Worm (Caenorhabditis elegans): ENCODE results near the gene srx-50.

srx-50 gene

ce11 chrIV:7023858-7024257, 33.9 kb upstream of the srx-50 start, which contains the start of gene adah-1 (continued):
- peak; percentile 59 for TF ChIP-seq lin-14 (GFP tag; optimal IDR thresholded peaks at IDR 0.05)
- TF ChIP-seq egl-27 (tag; optimal IDR thresholded peaks at IDR 0.05), result no peak
- TF ChIP-seq hpl-2 (GFP tag; optimal IDR thresholded peaks at IDR 0.05), result no peak
- TF ChIP-seq snu-23 (GFP tag; optimal IDR thresholded peaks at IDR 0.05), result peak; percentile 45
- no peak for TF ChIP-seq vab-15 (tag; optimal IDR thresholded peaks at IDR 0.05)
- TF ChIP-seq ceh-82 (tag; optimal IDR thresholded peaks at IDR 0.05), result no peak

- TF ChIP-seq lin-35 (GFP tag; optimal IDR thresholded peaks at IDR 0.05) (no peak), unc-86 (tag; optimal IDR thresholded peaks at IDR 0.05) (no peak), hlh-4 (tag; optimal IDR thresholded peaks at IDR 0.05) (no peak), nhr-28 (tag; optimal IDR thresholded peaks at IDR 0.05) (no peak), ztf-11 (tag; optimal IDR thresholded peaks at IDR 0.05) (no peak), ama-1 (optimal IDR thresholded peaks at IDR 0.05) (no peak)
These were observed 32.9 kb upstream of the srx-50 start for ce11 chrIV:7024829-7025228.

DNA sequence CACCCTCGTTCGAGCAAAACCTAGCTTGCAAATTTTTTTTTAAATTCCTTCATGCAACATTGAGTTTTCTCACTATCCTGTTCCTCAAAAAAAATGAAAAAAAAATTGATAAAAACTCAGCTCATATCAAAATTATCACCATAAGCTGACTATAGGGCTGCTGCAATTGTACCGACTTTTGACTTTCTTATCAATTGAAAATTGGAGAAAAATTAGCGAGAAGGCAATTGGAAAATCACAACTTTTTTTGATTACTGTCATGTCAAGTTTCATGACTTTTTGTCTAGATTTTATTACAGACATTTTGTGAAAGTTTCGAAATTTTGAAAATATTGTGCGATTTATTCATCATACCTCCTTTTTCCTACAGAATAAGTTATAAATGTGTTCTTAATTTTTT, 31.9 kb upstream of the srx-50 start:
- TF ChIP-seq elt-2 (tag; optimal IDR thresholded peaks at IDR 0.05) (peak; percentile 77), lir-3 (tag; optimal IDR thresholded peaks at IDR 0.05; ENCODE audit: poor library complexity) (no peak), efl-1 (optimal IDR thresholded peaks at IDR 0.05) (no peak), efl-1 (GFP tag; optimal IDR thresholded peaks at IDR 0.05 in 1 of 2) (peak in 1 of 2 experiments; percentile 71), lin-35 (GFP tag; optimal IDR thresholded peaks at IDR 0.05) (peak in 1 of 2 experiments; percentile 37), tbx-2 (tag; optimal IDR thresholded peaks at IDR 0.05) (no peak)

ce11 chrIV:7031019-7031418, 26.8 kb upstream of the srx-50 start:
- TF ChIP-seq efl-1 (optimal IDR thresholded peaks at IDR 0.05) (peak in 1 of 2 experiments; percentile 22), efl-1 (GFP tag; optimal IDR thresholded peaks at IDR 0.05 in 1 of 2) (peak in 1 of 2 experiments; percentile 79), lsy-2 (tag; optimal IDR thresholded peaks at IDR 0.05) (no peak)

- no peak for TF ChIP-seq mdl-1 (tag; optimal IDR thresholded peaks at IDR 0.05)
- TF ChIP-seq C16A3.4 (tag; optimal IDR thresholded peaks at IDR 0.05), result no peak
- TF ChIP-seq Y116A8C.19 (tag; optimal IDR thresholded peaks at IDR 0.05; ENCODE audit: borderline replicate concordance), result no peak
- TF ChIP-seq pag-3 (tag; optimal IDR thresholded peaks at IDR 0.05; ENCODE audit: borderline replicate concordance, insufficient read depth), result no peak
- no peak for TF ChIP-seq nhr-85 (tag)
- no peak for TF ChIP-seq tbx-2 (tag; optimal IDR thresholded peaks at IDR 0.05)
These were observed 25.3 kb upstream of the srx-50 start, which contains the start of gene C06G3.8 for ce11 chrIV:7032459-7032858. Gene C06G3.8, minus strand, starts transcription at chrIV:7032559.

DNA sequence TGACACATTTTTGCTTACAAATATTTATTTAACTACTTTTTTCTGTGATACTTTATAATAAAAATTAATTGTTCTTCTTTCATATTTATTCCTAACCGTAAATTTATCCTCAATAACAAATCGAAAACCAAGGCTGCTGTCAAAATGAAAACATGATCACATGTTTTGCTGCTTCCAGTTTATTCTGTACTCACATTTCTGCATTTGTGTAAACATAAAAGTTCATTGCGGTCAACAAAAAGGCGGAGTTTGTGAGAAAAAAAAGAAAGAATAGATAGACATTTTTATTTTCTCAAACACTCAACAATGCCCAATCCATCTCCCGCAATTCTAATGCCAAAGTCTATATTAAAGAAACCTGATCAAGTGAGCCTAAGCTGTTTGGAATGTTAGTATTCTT, 22.0 kb upstream of the srx-50 start, which contains the start of gene C06G3.3:
Gene C06G3.3 (plus strand): TSS at position 301 of the 400 bp plus-strand sequence.
- TF ChIP-seq blmp-1 (tag; optimal IDR thresholded peaks at IDR 0.05) (peak; percentile 6), egl-27 (tag; optimal IDR thresholded peaks at IDR 0.05) (no peak)

- TF ChIP-seq ets-5 (GFP tag; IDR thresholded peaks at IDR 0.05) (no peak), skn-1 (tag; optimal IDR thresholded peaks at IDR 0.05) (no peak), fos-1 (tag; optimal IDR thresholded peaks at IDR 0.05) (no peak), unc-30 (tag; optimal IDR thresholded peaks at IDR 0.05) (no peak), grh-1 (GFP tag; IDR thresholded peaks at IDR 0.05) (no peak), efl-1 (optimal IDR thresholded peaks at IDR 0.05) (no peak), efl-1 (GFP tag; optimal IDR thresholded peaks at IDR 0.05 in 1 of 2) (peak in 1 of 2 experiments; percentile 50), sox-4 (tag; optimal IDR thresholded peaks at IDR 0.05) (no peak), rnt-1 (tag; optimal IDR thresholded peaks at IDR 0.05) (no peak)
These were observed 21.0 kb upstream of the srx-50 start, which contains the start of gene ufl-1 for ce11 chrIV:7036790-7037189. Gene ufl-1, minus strand, starts transcription at chrIV:7036859.

All from whole organism, L1 larva.